Fruit fly (Drosophila melanogaster): ENCODE measurements around the gene RpL7-like.

The RpL7-like gene

DNA sequence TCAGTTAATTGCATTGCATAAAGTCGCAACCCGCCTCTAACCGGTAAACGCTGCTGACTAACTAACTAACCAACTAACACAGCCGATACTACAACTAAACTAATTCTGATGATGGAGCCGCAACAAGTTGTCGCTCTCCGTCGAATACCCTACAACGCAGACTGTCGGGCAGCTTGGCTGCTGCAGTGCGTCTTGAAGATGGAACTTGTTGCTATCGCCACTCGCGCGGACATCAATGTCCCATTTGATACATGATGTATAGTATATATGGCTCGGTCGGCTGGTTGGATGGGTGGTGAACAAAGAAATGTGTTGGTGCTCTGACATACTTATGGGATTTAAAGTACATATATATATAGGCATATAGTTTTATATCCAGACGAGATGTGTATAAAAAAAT is 30.6 kb upstream of the RpL7-like start (continued):
- TF ChIP-seq prd (optimal IDR thresholded peaks at IDR 0.05) (no peak), prd (GFP tag; IDR thresholded peaks at IDR 0.05) (no peak; the same call in 2 of the 3 replicates), CG34376 (GFP tag; optimal IDR thresholded peaks at IDR 0.05) (no peak), nau (GFP tag; optimal IDR thresholded peaks at IDR 0.05) (no peak), Awh (GFP tag; IDR thresholded peaks at IDR 0.05) (no peak), ase (GFP tag; IDR thresholded peaks at IDR 0.05) (no peak), so (GFP tag; IDR thresholded peaks at IDR 0.05) (no peak), tgo (GFP tag; IDR thresholded peaks at IDR 0.05) (no peak), Chrac-16 (GFP tag; optimal IDR thresholded peaks at IDR 0.05) (no peak), zfh1 (GFP tag; IDR thresholded peaks at IDR 0.05) (no peak), lmd (GFP tag; IDR thresholded peaks at IDR 0.05) (no peak; the same call in 1 of the 2 replicates), CG7928 (GFP tag; optimal IDR thresholded peaks at IDR 0.05) (no peak), toy (GFP tag; IDR thresholded peaks at IDR 0.05) (no peak), sna (GFP tag; IDR thresholded peaks at IDR 0.05; ENCODE audit: partially characterized antibody) (no peak), CG13424 (tag; optimal IDR thresholded peaks at IDR 0.05) (peak; percentile 15), CG8089 (GFP tag; optimal IDR thresholded peaks at IDR 0.05) (no peak), bsh (GFP tag; optimal IDR thresholded peaks at IDR 0.05) (peak in 1 of 2 experiments; percentile 26), slou (GFP tag; optimal IDR thresholded peaks at IDR 0.05) (no peak), CG18476 (GFP tag; optimal IDR thresholded peaks at IDR 0.05) (no peak), gem (tag; optimal IDR thresholded peaks at IDR 0.05) (no peak), CG7839 (tag; optimal IDR thresholded peaks at IDR 0.05) (peak; percentile 20), Eip74EF (GFP tag; optimal IDR thresholded peaks at IDR 0.05) (no peak), en (GFP tag; optimal IDR thresholded peaks at IDR 0.05) (no peak), Fer1 (GFP tag; optimal IDR thresholded peaks at IDR 0.05) (no peak), CG16863 (GFP tag; optimal IDR thresholded peaks at IDR 0.05) (no peak), gsb-n (tag; optimal IDR thresholded peaks at IDR 0.05) (no peak), Camta (GFP tag; optimal IDR thresholded peaks at IDR 0.05) (no peak), jigr1 (GFP tag; IDR thresholded peaks at IDR 0.05) (no peak), mirr (GFP tag; optimal IDR thresholded peaks at IDR 0.05) (peak; percentile 10), CG6683 (GFP tag; optimal IDR thresholded peaks at IDR 0.05) (no peak), CG15514 (GFP tag; optimal IDR thresholded peaks at IDR 0.05) (peak; percentile 15), zf30C (GFP tag; optimal IDR thresholded peaks at IDR 0.05) (no peak), CG8388 (GFP tag; optimal IDR thresholded peaks at IDR 0.05) (no peak), CG12219 (GFP tag; optimal IDR thresholded peaks at IDR 0.05) (peak; percentile 3), CG11247 (GFP tag; IDR thresholded peaks at IDR 0.05) (no peak), CG1233 (GFP tag; optimal IDR thresholded peaks at IDR 0.05) (no peak), HLH3B (GFP tag; IDR thresholded peaks at IDR 0.05) (no peak), CG17385 (GFP tag; optimal IDR thresholded peaks at IDR 0.05) (no peak), Ada2b (GFP tag; IDR thresholded peaks at IDR 0.05) (no peak), oc (tag; optimal IDR thresholded peaks at IDR 0.05) (no peak), Ets97D (GFP tag; optimal IDR thresholded peaks at IDR 0.05) (no peak), CG31365 (tag; optimal IDR thresholded peaks at IDR 0.05) (no peak), Meics (GFP tag; optimal IDR thresholded peaks at IDR 0.05) (no peak), CG8281 (tag; optimal IDR thresholded peaks at IDR 0.05) (no peak), ATbp (GFP tag; optimal IDR thresholded peaks at IDR 0.05) (peak; percentile 8), Taf1 (GFP tag; IDR thresholded peaks at IDR 0.05) (no peak), Hr3 (GFP tag; optimal IDR thresholded peaks at IDR 0.05) (no peak), CG6654 (GFP tag; optimal IDR thresholded peaks at IDR 0.05) (no peak), E2f1 (GFP tag; IDR thresholded peaks at IDR 0.05) (0 out of 2 replicates have a peak, but pooled peaks have one; percentile 9), CG32767 (GFP tag; IDR thresholded peaks at IDR 0.05) (no peak), Lpt (GFP tag; optimal IDR thresholded peaks at IDR 0.05) (no peak), CG2712 (tag; optimal IDR thresholded peaks at IDR 0.05) (no peak)

All from whole organism, embryonic.